Worm (Caenorhabditis elegans) whole organism, L2 larva: ENCODE measurements around the gene rnf-113.

Experiments used
- C34F6.9 ChIP-seq: fragments of 150-350 bp; optimal IDR thresholded peaks from 2 replicates; lab custom pipeline; 2014; ENCODE audit warnings: missing biosample characterization, missing genetic modification characterization
- F13H6.1 ChIP-seq: sonication (generic microtip); optimal IDR thresholded peaks from 2 replicates; lab custom pipeline; 2016; ENCODE audit warnings: missing genetic modification characterization, missing compliant biosample characterization
- R02D3.7 ChIP-seq: fragments of 150-350 bp; optimal IDR thresholded peaks from 2 replicates; lab custom pipeline; 2014; ENCODE audit warnings: missing biosample characterization, missing genetic modification characterization
- Y55F3AM.14 ChIP-seq: fragments of 200-800 bp; sonication (Bioruptor generic); optimal IDR thresholded peaks from 2 replicates; lab custom pipeline; 2018; ENCODE audit warnings: mild to moderate bottlenecking, missing genetic modification characterization, missing compliant biosample characterization
- ZK546.5 ChIP-seq: sonication (generic microtip); optimal IDR thresholded peaks from 2 replicates; lab custom pipeline; 2017; ENCODE audit warnings: missing biosample characterization, missing genetic modification characterization
- alr-1 ChIP-seq: fragments of 150-350 bp; optimal IDR thresholded peaks from 2 replicates; lab custom pipeline; 2014; ENCODE audit warnings: missing biosample characterization, missing genetic modification characterization
- aly-2 ChIP-seq: fragments of 150-350 bp; optimal IDR thresholded peaks from 2 replicates; lab custom pipeline; 2014; ENCODE audit warnings: missing biosample characterization, missing genetic modification characterization
- ama-1 ChIP-seq: fragments of 150-350 bp; optimal IDR thresholded peaks from 2 replicates; lab custom pipeline; 2018; ENCODE audit warnings: inconsistent platforms
- blmp-1 ChIP-seq: sonication (generic microtip); optimal IDR thresholded peaks from 2 replicates; lab custom pipeline; 2017; ENCODE audit warnings: missing genetic modification characterization, mild to moderate bottlenecking, missing compliant biosample characterization, antibody characterized with exemption, moderate library complexity; ENCODE audit not compliant: insufficient read depth
- ceh-16 ChIP-seq: fragments of 150-350 bp; optimal IDR thresholded peaks from 2 replicates; lab custom pipeline; 2014; ENCODE audit warnings: missing biosample characterization, missing genetic modification characterization
- ceh-82 ChIP-seq: fragments of 150-350 bp; optimal IDR thresholded peaks from 2 replicates; lab custom pipeline; 2014; ENCODE audit warnings: missing biosample characterization, missing genetic modification characterization
- crh-2 ChIP-seq: sonication (generic microtip); optimal IDR thresholded peaks from 2 replicates; lab custom pipeline; 2017; ENCODE audit warnings: missing biosample characterization, missing genetic modification characterization
- dmd-4 ChIP-seq: sonication (generic microtip); optimal IDR thresholded peaks from 2 replicates; lab custom pipeline; 2017; ENCODE audit warnings: missing biosample characterization, missing genetic modification characterization
- egl-27 ChIP-seq: sonication (generic microtip); optimal IDR thresholded peaks from 3 replicates; lab custom pipeline; 2017; ENCODE audit warnings: missing biosample characterization, missing genetic modification reagents, missing genetic modification characterization
- elt-1 ChIP-seq: fragments of 150-350 bp; optimal IDR thresholded peaks from 2 replicates; lab custom pipeline; 2014; ENCODE audit warnings: missing biosample characterization, missing genetic modification characterization
- elt-3 ChIP-seq: sonication (generic microtip); optimal IDR thresholded peaks from 2 replicates; lab custom pipeline; 2017; ENCODE audit warnings: missing biosample characterization, missing genetic modification characterization
- fos-1 ChIP-seq: fragments of 150-350 bp; optimal IDR thresholded peaks from 2 replicates; lab custom pipeline; 2014; ENCODE audit warnings: missing biosample characterization, missing genetic modification characterization
- gmeb-1 ChIP-seq: fragments of 150-350 bp; optimal IDR thresholded peaks from 2 replicates; lab custom pipeline; 2014; ENCODE audit warnings: missing biosample characterization, missing genetic modification characterization
- lin-11 ChIP-seq: fragments of 150-350 bp; sonication (generic microtip); optimal IDR thresholded peaks from 2 replicates; lab custom pipeline; 2014; ENCODE audit warnings: missing biosample characterization, missing genetic modification characterization, inconsistent platforms, mixed read lengths
- lin-13 ChIP-seq: fragments of 150-350 bp; optimal IDR thresholded peaks from 2 replicates; lab custom pipeline; 2014; ENCODE audit warnings: missing biosample characterization, missing genetic modification reagents, missing genetic modification characterization
- lin-39 ChIP-seq: fragments of 150-350 bp; optimal IDR thresholded peaks from 2 replicates; lab custom pipeline; 2014; ENCODE audit warnings: missing biosample characterization, missing genetic modification reagents, missing genetic modification characterization
- lsy-2 ChIP-seq, 2 experiments: fragments of 150-350 bp in 1 of 2; sonication (generic microtip) in 1 of 2; optimal IDR thresholded peaks; 2 replicates each; lab custom pipeline; 2014 to 2017; ENCODE audit warnings: missing biosample characterization in 2 of 2, missing genetic modification characterization in 2 of 2
- mab-5 ChIP-seq: fragments of 150-350 bp; optimal IDR thresholded peaks from 2 replicates; lab custom pipeline; 2014; ENCODE audit warnings: missing biosample characterization, missing genetic modification characterization
- mbf-1 ChIP-seq: sonication (generic microtip); optimal IDR thresholded peaks from 2 replicates; lab custom pipeline; 2017; ENCODE audit warnings: missing biosample characterization, missing genetic modification characterization
- mdl-1 ChIP-seq, 2 experiments: fragments of 150-350 bp in 1 of 2; sonication (generic microtip) in 1 of 2; optimal IDR thresholded peaks; 2 replicates each; lab custom pipeline; 2017; ENCODE audit warnings: missing biosample characterization in 2 of 2, missing genetic modification characterization in 2 of 2
- nhr-10 ChIP-seq: sonication (generic microtip); optimal IDR thresholded peaks from 2 replicates; lab custom pipeline; 2017; ENCODE audit warnings: missing biosample characterization, missing genetic modification characterization
- nhr-11 ChIP-seq: fragments of 150-350 bp; optimal IDR thresholded peaks from 2 replicates; lab custom pipeline; 2014; ENCODE audit warnings: missing biosample characterization, missing genetic modification characterization
- nhr-12 ChIP-seq: fragments of 150-350 bp; optimal IDR thresholded peaks from 2 replicates; lab custom pipeline; 2014; ENCODE audit warnings: missing biosample characterization, missing genetic modification characterization
- nhr-129 ChIP-seq: fragments of 150-350 bp; optimal IDR thresholded peaks from 2 replicates; lab custom pipeline; 2014; ENCODE audit warnings: missing biosample characterization, missing genetic modification characterization
- nhr-21 ChIP-seq: fragments of 150-350 bp; optimal IDR thresholded peaks from 2 replicates; lab custom pipeline; 2014; ENCODE audit warnings: missing biosample characterization, missing genetic modification characterization
- nhr-23 ChIP-seq: fragments of 150-350 bp; optimal IDR thresholded peaks from 2 replicates; lab custom pipeline; 2014; ENCODE audit warnings: missing biosample characterization, missing genetic modification reagents, missing genetic modification characterization
- nhr-237 ChIP-seq: fragments of 150-350 bp; optimal IDR thresholded peaks from 2 replicates; lab custom pipeline; 2014; ENCODE audit warnings: missing biosample characterization, missing genetic modification characterization
- nhr-25 ChIP-seq: fragments of 150-350 bp; sonication (generic microtip); optimal IDR thresholded peaks from 3 replicates; lab custom pipeline; 2014; ENCODE audit warnings: missing biosample characterization, missing genetic modification characterization
- nhr-6 ChIP-seq: fragments of 150-350 bp; optimal IDR thresholded peaks from 2 replicates; lab custom pipeline; 2014; ENCODE audit warnings: missing biosample characterization, missing genetic modification characterization
- nhr-77 ChIP-seq: fragments of 150-350 bp; optimal IDR thresholded peaks from 2 replicates; lab custom pipeline; 2014; ENCODE audit warnings: missing biosample characterization, missing genetic modification characterization
- peb-1 ChIP-seq: fragments of 150-350 bp; optimal IDR thresholded peaks from 2 replicates; lab custom pipeline; 2014; ENCODE audit warnings: missing biosample characterization, missing genetic modification characterization
- sem-4 ChIP-seq: fragments of 150-350 bp; optimal IDR thresholded peaks from 2 replicates; lab custom pipeline; 2014; ENCODE audit warnings: missing biosample characterization, missing genetic modification reagents, missing genetic modification characterization
- skn-1 ChIP-seq: sonication (generic microtip); optimal IDR thresholded peaks from 2 replicates; lab custom pipeline; 2017; ENCODE audit warnings: missing biosample characterization, missing genetic modification characterization
- sma-3 ChIP-seq: sonication (generic microtip); optimal IDR thresholded peaks from 2 replicates; lab custom pipeline; 2016; ENCODE audit warnings: missing genetic modification reagents, missing genetic modification characterization, missing compliant biosample characterization
- sma-9 ChIP-seq, 2 experiments: fragments of 150-350 bp in 1 of 2; sonication (generic microtip) in 1 of 2; optimal IDR thresholded peaks; 2 replicates each; lab custom pipeline; 2014 to 2016; ENCODE audit warnings: missing genetic modification characterization in 2 of 2, mild to moderate bottlenecking in 1 of 2, missing biosample characterization in 1 of 2, missing compliant biosample characterization in 1 of 2, missing genetic modification reagents in 1 of 2, moderate library complexity in 1 of 2
- snpc-4 ChIP-seq: fragments of 150-350 bp; optimal IDR thresholded peaks from 2 replicates; lab custom pipeline; 2014; ENCODE audit warnings: missing biosample characterization, missing genetic modification characterization
- unc-39 ChIP-seq: fragments of 150-350 bp; optimal IDR thresholded peaks from 2 replicates; lab custom pipeline; 2014; ENCODE audit warnings: missing biosample characterization, missing genetic modification characterization
- unc-55 ChIP-seq: fragments of 150-350 bp; sonication (generic microtip); optimal IDR thresholded peaks from 3 replicates; lab custom pipeline; 2014; ENCODE audit warnings: missing biosample characterization, missing genetic modification reagents, missing genetic modification characterization
- unc-62 ChIP-seq: fragments of 150-350 bp; optimal IDR thresholded peaks from 2 replicates; lab custom pipeline; 2014; ENCODE audit warnings: missing biosample characterization, missing genetic modification reagents, missing genetic modification characterization
- zag-1 ChIP-seq: fragments of 150-350 bp; optimal IDR thresholded peaks from 2 replicates; lab custom pipeline; 2014; ENCODE audit warnings: missing biosample characterization, missing genetic modification characterization
- ztf-1 ChIP-seq: fragments of 200-800 bp; sonication (Bioruptor generic); conservative IDR thresholded peaks from 2 replicates; pipeline ENCODE4 v1.3.6; 2022; ENCODE audit warnings: missing genetic modification characterization, missing compliant biosample characterization
- ztf-11 ChIP-seq: sonication (generic microtip); optimal IDR thresholded peaks from 2 replicates; lab custom pipeline; 2017; ENCODE audit warnings: missing biosample characterization, missing genetic modification characterization
- ztf-4 ChIP-seq: fragments of 150-350 bp; optimal IDR thresholded peaks from 2 replicates; lab custom pipeline; 2014; ENCODE audit warnings: missing biosample characterization, missing genetic modification characterization

Gene rnf-113

ce11 chrIII:10759050-10760023, 1.9 kb upstream of the rnf-113 start, which contains the start of gene tasp-1:
TSS of gene tasp-1 (plus strand) at chrIII:10759307.
- TF ChIP-seq R02D3.7 (tag; lab: Kevin White, UChicago) (peak; percentile 75), blmp-1 (tag; lab: Kevin White, UChicago) (peak; percentile 97), ceh-16 (tag; lab: Kevin White, UChicago) (peak; percentile 96), lin-11 (tag; lab: Kevin White, UChicago) (peak; percentile 100), lin-39 (tag; lab: Kevin White, UChicago) (peak; percentile 91), nhr-25 (tag; lab: Kevin White, UChicago) (peak; percentile 100), lin-13 (peak; percentile 100), Y55F3AM.14 (GFP tag; lab: Kevin White, UChicago) (peak; percentile 100), C34F6.9 (peak; percentile 100), unc-55 (GFP tag; lab: Kevin White, UChicago) (peak; percentile 100), lsy-2 (tag; optimal IDR thresholded peaks at IDR 0.05; lab: Kevin White, UChicago) (peak; percentile 98 to 99), alr-1 (tag; lab: Kevin White, UChicago) (no peak), gmeb-1 (tag; lab: Kevin White, UChicago) (peak; percentile 100), elt-1 (tag; lab: Kevin White, UChicago) (no peak), sem-4 (peak; percentile 99), nhr-129 (tag; lab: Kevin White, UChicago) (peak; percentile 100), mbf-1 (tag; lab: Kevin White, UChicago) (peak; percentile 58), crh-2 (tag; lab: Kevin White, UChicago) (peak; percentile 100), nhr-6 (tag; lab: Kevin White, UChicago) (peak; percentile 99), peb-1 (no peak), zag-1 (peak; percentile 100), mab-5 (tag; lab: Kevin White, UChicago) (peak; percentile 99), nhr-237 (tag; lab: Kevin White, UChicago) (peak; percentile 94), ztf-4 (tag; lab: Kevin White, UChicago) (peak; percentile 100), nhr-77 (tag; lab: Kevin White, UChicago) (peak; percentile 87), ZK546.5 (tag; lab: Kevin White, UChicago) (peak; percentile 93), nhr-12 (peak; percentile 76), snpc-4 (tag; lab: Kevin White, UChicago) (peak; percentile 94), mdl-1 (tag; optimal IDR thresholded peaks at IDR 0.05; lab: Kevin White, UChicago) (peak; percentile 91 to 100), ztf-11 (peak; percentile 80), ztf-1 (GFP tag; lab: Robert Waterston, UW) (peak; percentile 99), unc-39 (peak; percentile 100), dmd-4 (peak; percentile 65), unc-62 (peak; percentile 96), sma-9 (GFP tag; optimal IDR thresholded peaks at IDR 0.05; lab: Kevin White, UChicago) (peak; percentile 99), sma-9 (tag; optimal IDR thresholded peaks at IDR 0.05; lab: Kevin White, UChicago) (no peak), elt-3 (tag; lab: Kevin White, UChicago) (no peak), ama-1 (lab: Kevin White, UChicago) (peak; percentile 72), nhr-10 (peak; percentile 94), aly-2 (tag; lab: Kevin White, UChicago) (no peak), sma-3 (GFP tag; lab: Kevin White, UChicago) (peak; percentile 100), F13H6.1 (tag; lab: Kevin White, UChicago) (peak; percentile 100), nhr-23 (tag; lab: Kevin White, UChicago) (no peak), nhr-21 (peak; percentile 100), ceh-82 (tag; lab: Kevin White, UChicago) (peak; percentile 100), nhr-11 (tag; lab: Kevin White, UChicago) (peak; percentile 90), egl-27 (tag; lab: Kevin White, UChicago) (peak; percentile 97), fos-1 (tag; lab: Kevin White, UChicago) (peak; percentile 100), skn-1 (tag; lab: Kevin White, UChicago) (peak; percentile 95)
